Worm (Caenorhabditis elegans) whole organism, L2 larva: ENCODE measurements around the gene lnp-1.

Experiments
- ama-1 ChIP-seq: fragments of 150-350 bp; optimal IDR thresholded peaks from 2 replicates; lab custom pipeline; 2018; ENCODE audit warnings: inconsistent platforms
- nhr-77 ChIP-seq: fragments of 150-350 bp; optimal IDR thresholded peaks from 2 replicates; lab custom pipeline; 2014; ENCODE audit warnings: missing biosample characterization, missing genetic modification characterization
- snpc-4 ChIP-seq: fragments of 150-350 bp; optimal IDR thresholded peaks from 2 replicates; lab custom pipeline; 2014; ENCODE audit warnings: missing biosample characterization, missing genetic modification characterization

- no peak for TF ChIP-seq snpc-4 (tag; lab: Kevin White, UChicago)
- TF ChIP-seq nhr-77: no peak
- TF ChIP-seq ama-1: no peak
These were observed 34.2 kb upstream of the lnp-1 start, which contains the start of gene ham-2 for ce11 chrX:4554385-4554784.
